Worm (Caenorhabditis elegans): ENCODE results near the gene M163.1.

The M163.1 gene

ce11 chrX:14505578-14506353 lies 2.1 kb upstream of the M163.1 start:
- TF ChIP-seq mcd-1 (GFP tag; IDR thresholded peaks at IDR 0.05), result 0 out of 2 replicates have a peak, but pooled peaks have one; percentile 21
- no peak for TF ChIP-seq lir-1 (GFP tag; conservative IDR thresholded peaks at IDR 0.05)
- TF ChIP-seq somi-1 (GFP tag; optimal IDR thresholded peaks at IDR 0.05), result peak; percentile 55
- peak; percentile 79 for TF ChIP-seq egrh-3 (GFP tag; IDR thresholded peaks at IDR 0.05)
- no peak for TF ChIP-seq pbrm-1 (GFP tag; IDR thresholded peaks at IDR 0.05)
- TF ChIP-seq cebp-2 (GFP tag; IDR thresholded peaks at IDR 0.05), result no peak
- TF ChIP-seq attf-3 (GFP tag; conservative IDR thresholded peaks at IDR 0.05), result no peak
- peak; percentile 92 for TF ChIP-seq nhr-80 (tag; optimal IDR thresholded peaks at IDR 0.05)
- no peak for TF ChIP-seq nhr-120 (GFP tag; IDR thresholded peaks at IDR 0.05)
- TF ChIP-seq B0035.1 (tag; optimal IDR thresholded peaks at IDR 0.05), result no peak
- TF ChIP-seq madf-6 (GFP tag; IDR thresholded peaks at IDR 0.05), result 0 out of 2 replicates have a peak, but pooled peaks have one; percentile 32
- TF ChIP-seq athp-1 (tag; optimal IDR thresholded peaks at IDR 0.05), result no peak
- peak; percentile 36 for TF ChIP-seq lin-40 (tag; optimal IDR thresholded peaks at IDR 0.05)
- TF ChIP-seq ets-4 (GFP tag; optimal IDR thresholded peaks at IDR 0.05), result peak; percentile 36
- no peak for TF ChIP-seq bed-2 (GFP tag; IDR thresholded peaks at IDR 0.05)
- TF ChIP-seq gei-17 (GFP tag; optimal IDR thresholded peaks at IDR 0.05), result peak; percentile 22
- TF ChIP-seq mxl-1 (tag; optimal IDR thresholded peaks at IDR 0.05), result no peak
- TF ChIP-seq Y53F4B.3 (GFP tag; IDR thresholded peaks at IDR 0.05), result no peak
- peak; percentile 20; the same call in 1 of the 2 replicates for TF ChIP-seq hmg-1.2 (GFP tag; IDR thresholded peaks at IDR 0.05)
- no peak for TF ChIP-seq ceh-79 (tag; optimal IDR thresholded peaks at IDR 0.05)
- peak; percentile 52 for TF ChIP-seq chd-7 (tag; optimal IDR thresholded peaks at IDR 0.05)
- peak; percentile 69 for TF ChIP-seq dox-1 (GFP tag; IDR thresholded peaks at IDR 0.05)
- peak; percentile 7 for TF ChIP-seq atf-7 (tag; optimal IDR thresholded peaks at IDR 0.05)
- TF ChIP-seq fkh-3 (tag; optimal IDR thresholded peaks at IDR 0.05), result no peak
- TF ChIP-seq sptf-2 (GFP tag; optimal IDR thresholded peaks at IDR 0.05), result no peak
- no peak for TF ChIP-seq madf-10 (tag; optimal IDR thresholded peaks at IDR 0.05)
- no peak for TF ChIP-seq rec-8 (tag; optimal IDR thresholded peaks at IDR 0.05)
- no peak for TF ChIP-seq madf-8 (GFP tag; conservative IDR thresholded peaks at IDR 0.05)
- no peak for TF ChIP-seq hsf-1 (GFP tag; IDR thresholded peaks at IDR 0.05)
- no peak for TF ChIP-seq hlh-26 (GFP tag; conservative IDR thresholded peaks at IDR 0.05)
- no peak for TF ChIP-seq T26A5.8 (tag; optimal IDR thresholded peaks at IDR 0.05)
- TF ChIP-seq snpc-3.4 (tag; optimal IDR thresholded peaks at IDR 0.05), result no peak
- TF ChIP-seq ztf-26 (tag; optimal IDR thresholded peaks at IDR 0.05), result peak; percentile 18
- peak; percentile 48 for TF ChIP-seq ztf-22 (GFP tag; optimal IDR thresholded peaks at IDR 0.05)
- no peak for TF ChIP-seq F23B12.7 (tag; optimal IDR thresholded peaks at IDR 0.05; ENCODE audit: insufficient read depth)
- no peak for TF ChIP-seq F57C9.4 (tag; optimal IDR thresholded peaks at IDR 0.05)
- no peak for TF ChIP-seq ceh-40 (GFP tag; IDR thresholded peaks at IDR 0.05)
- no peak for TF ChIP-seq snpc-1.3 (tag; optimal IDR thresholded peaks at IDR 0.05; ENCODE audit: insufficient read depth)
- peak; percentile 34 for TF ChIP-seq ceh-27 (GFP tag; optimal IDR thresholded peaks at IDR 0.05)
- no peak for TF ChIP-seq snpc-4 (GFP tag; optimal IDR thresholded peaks at IDR 0.05)
- peak in 1 of 4 experiments; percentile 45 for TF ChIP-seq snpc-4 (tag; optimal IDR thresholded peaks at IDR 0.05)
- TF ChIP-seq tbp1 (GFP tag; optimal IDR thresholded peaks at IDR 0.05), result peak; percentile 16
- TF ChIP-seq ztf-18 (tag; optimal IDR thresholded peaks at IDR 0.05), result no peak
- no peak; the same call in 1 of the 2 replicates for TF ChIP-seq B0336.3 (GFP tag; IDR thresholded peaks at IDR 0.05)
- no peak for TF ChIP-seq cebp-1 (GFP tag; IDR thresholded peaks at IDR 0.05)
- peak; percentile 73 for TF ChIP-seq cebp-1 (tag; optimal IDR thresholded peaks at IDR 0.05)
- peak; percentile 98 for TF ChIP-seq zfh-2 (GFP tag; conservative IDR thresholded peaks at IDR 0.05)
- TF ChIP-seq lin-26 (GFP tag; IDR thresholded peaks at IDR 0.05), result peak; percentile 36; the same call in 1 of the 2 replicates

All from whole organism, young adult.